Fruit fly (Drosophila melanogaster) Kc167 (cell line): ENCODE measurements around the gene sloth2.

Experiments
- Myc ChIP-seq: fragments of >200 bp; optimal IDR thresholded peaks from 2 replicates; lab custom pipeline; 2017; ENCODE audit warnings: missing external identifiers
- Sin3A ChIP-seq: fragments of >200 bp; optimal IDR thresholded peaks from 2 replicates; lab custom pipeline; 2018; ENCODE audit warnings: missing external identifiers
- h ChIP-seq: fragments of >200 bp; optimal IDR thresholded peaks from 3 replicates; lab custom pipeline; 2018; ENCODE audit warnings: missing external identifiers
- insv ChIP-seq: fragments of >200 bp; optimal IDR thresholded peaks from 3 replicates; lab custom pipeline; 2018; ENCODE audit warnings: missing external identifiers
- psq ChIP-seq: fragments of >200 bp; optimal IDR thresholded peaks from 2 replicates; lab custom pipeline; 2017; ENCODE audit warnings: missing external identifiers
- ttk ChIP-seq: sonication (Bioruptor generic); optimal IDR thresholded peaks from 2 replicates; lab custom pipeline; 2017; ENCODE audit warnings: missing external identifiers

- TF ChIP-seq ttk: no peak
- TF ChIP-seq Sin3A (lab: Kevin White, UChicago): no peak
- no peak for TF ChIP-seq psq (lab: Kevin White, UChicago)
- no peak for TF ChIP-seq insv
- TF ChIP-seq h: no peak
- no peak for TF ChIP-seq Myc (lab: Kevin White, UChicago)
Observed at dm6 chrX:6990105-6990504, 21.1 kb upstream of the sloth2 start.
